Worm (Caenorhabditis elegans) whole organism, L2 larva: ENCODE results near the gene zfp-3.

Experiments used
- C34F6.9 ChIP-seq: fragments of 150-350 bp; optimal IDR thresholded peaks from 2 replicates; lab custom pipeline; 2014; ENCODE audit warnings: missing biosample characterization, missing genetic modification characterization
- F13H6.1 ChIP-seq: sonication (generic microtip); optimal IDR thresholded peaks from 2 replicates; lab custom pipeline; 2016; ENCODE audit warnings: missing genetic modification characterization, missing compliant biosample characterization
- Y55F3AM.14 ChIP-seq: fragments of 200-800 bp; sonication (Bioruptor generic); optimal IDR thresholded peaks from 2 replicates; lab custom pipeline; 2018; ENCODE audit warnings: mild to moderate bottlenecking, missing genetic modification characterization, missing compliant biosample characterization
- ZK546.5 ChIP-seq: sonication (generic microtip); optimal IDR thresholded peaks from 2 replicates; lab custom pipeline; 2017; ENCODE audit warnings: missing biosample characterization, missing genetic modification characterization
- aly-2 ChIP-seq: fragments of 150-350 bp; optimal IDR thresholded peaks from 2 replicates; lab custom pipeline; 2014; ENCODE audit warnings: missing biosample characterization, missing genetic modification characterization
- ama-1 ChIP-seq: fragments of 150-350 bp; optimal IDR thresholded peaks from 2 replicates; lab custom pipeline; 2018; ENCODE audit warnings: inconsistent platforms
- blmp-1 ChIP-seq: sonication (generic microtip); optimal IDR thresholded peaks from 2 replicates; lab custom pipeline; 2017; ENCODE audit warnings: missing genetic modification characterization, mild to moderate bottlenecking, missing compliant biosample characterization, antibody characterized with exemption, moderate library complexity; ENCODE audit not compliant: insufficient read depth
- ceh-16 ChIP-seq: fragments of 150-350 bp; optimal IDR thresholded peaks from 2 replicates; lab custom pipeline; 2014; ENCODE audit warnings: missing biosample characterization, missing genetic modification characterization
- ceh-82 ChIP-seq: fragments of 150-350 bp; optimal IDR thresholded peaks from 2 replicates; lab custom pipeline; 2014; ENCODE audit warnings: missing biosample characterization, missing genetic modification characterization
- crh-2 ChIP-seq: sonication (generic microtip); optimal IDR thresholded peaks from 2 replicates; lab custom pipeline; 2017; ENCODE audit warnings: missing biosample characterization, missing genetic modification characterization
- dmd-4 ChIP-seq: sonication (generic microtip); optimal IDR thresholded peaks from 2 replicates; lab custom pipeline; 2017; ENCODE audit warnings: missing biosample characterization, missing genetic modification characterization
- egl-27 ChIP-seq: sonication (generic microtip); optimal IDR thresholded peaks from 3 replicates; lab custom pipeline; 2017; ENCODE audit warnings: missing biosample characterization, missing genetic modification reagents, missing genetic modification characterization
- elt-3 ChIP-seq: sonication (generic microtip); optimal IDR thresholded peaks from 2 replicates; lab custom pipeline; 2017; ENCODE audit warnings: missing biosample characterization, missing genetic modification characterization
- fos-1 ChIP-seq: fragments of 150-350 bp; optimal IDR thresholded peaks from 2 replicates; lab custom pipeline; 2014; ENCODE audit warnings: missing biosample characterization, missing genetic modification characterization
- gmeb-1 ChIP-seq: fragments of 150-350 bp; optimal IDR thresholded peaks from 2 replicates; lab custom pipeline; 2014; ENCODE audit warnings: missing biosample characterization, missing genetic modification characterization
- lin-13 ChIP-seq: fragments of 150-350 bp; optimal IDR thresholded peaks from 2 replicates; lab custom pipeline; 2014; ENCODE audit warnings: missing biosample characterization, missing genetic modification reagents, missing genetic modification characterization
- lin-39 ChIP-seq: fragments of 150-350 bp; optimal IDR thresholded peaks from 2 replicates; lab custom pipeline; 2014; ENCODE audit warnings: missing biosample characterization, missing genetic modification reagents, missing genetic modification characterization
- lsy-2 ChIP-seq, 2 experiments: fragments of 150-350 bp in 1 of 2; sonication (generic microtip) in 1 of 2; optimal IDR thresholded peaks; 2 replicates each; lab custom pipeline; 2014 to 2017; ENCODE audit warnings: missing biosample characterization in 2 of 2, missing genetic modification characterization in 2 of 2
- mab-5 ChIP-seq: fragments of 150-350 bp; optimal IDR thresholded peaks from 2 replicates; lab custom pipeline; 2014; ENCODE audit warnings: missing biosample characterization, missing genetic modification characterization
- mbf-1 ChIP-seq: sonication (generic microtip); optimal IDR thresholded peaks from 2 replicates; lab custom pipeline; 2017; ENCODE audit warnings: missing biosample characterization, missing genetic modification characterization
- mdl-1 ChIP-seq, 2 experiments: fragments of 150-350 bp in 1 of 2; sonication (generic microtip) in 1 of 2; optimal IDR thresholded peaks; 2 replicates each; lab custom pipeline; 2017; ENCODE audit warnings: missing biosample characterization in 2 of 2, missing genetic modification characterization in 2 of 2
- nhr-11 ChIP-seq: fragments of 150-350 bp; optimal IDR thresholded peaks from 2 replicates; lab custom pipeline; 2014; ENCODE audit warnings: missing biosample characterization, missing genetic modification characterization
- nhr-129 ChIP-seq: fragments of 150-350 bp; optimal IDR thresholded peaks from 2 replicates; lab custom pipeline; 2014; ENCODE audit warnings: missing biosample characterization, missing genetic modification characterization
- nhr-21 ChIP-seq: fragments of 150-350 bp; optimal IDR thresholded peaks from 2 replicates; lab custom pipeline; 2014; ENCODE audit warnings: missing biosample characterization, missing genetic modification characterization
- nhr-23 ChIP-seq: fragments of 150-350 bp; optimal IDR thresholded peaks from 2 replicates; lab custom pipeline; 2014; ENCODE audit warnings: missing biosample characterization, missing genetic modification reagents, missing genetic modification characterization
- nhr-237 ChIP-seq: fragments of 150-350 bp; optimal IDR thresholded peaks from 2 replicates; lab custom pipeline; 2014; ENCODE audit warnings: missing biosample characterization, missing genetic modification characterization
- nhr-25 ChIP-seq: fragments of 150-350 bp; sonication (generic microtip); optimal IDR thresholded peaks from 3 replicates; lab custom pipeline; 2014; ENCODE audit warnings: missing biosample characterization, missing genetic modification characterization
- nhr-6 ChIP-seq: fragments of 150-350 bp; optimal IDR thresholded peaks from 2 replicates; lab custom pipeline; 2014; ENCODE audit warnings: missing biosample characterization, missing genetic modification characterization
- nhr-77 ChIP-seq: fragments of 150-350 bp; optimal IDR thresholded peaks from 2 replicates; lab custom pipeline; 2014; ENCODE audit warnings: missing biosample characterization, missing genetic modification characterization
- peb-1 ChIP-seq: fragments of 150-350 bp; optimal IDR thresholded peaks from 2 replicates; lab custom pipeline; 2014; ENCODE audit warnings: missing biosample characterization, missing genetic modification characterization
- sem-4 ChIP-seq: fragments of 150-350 bp; optimal IDR thresholded peaks from 2 replicates; lab custom pipeline; 2014; ENCODE audit warnings: missing biosample characterization, missing genetic modification reagents, missing genetic modification characterization
- skn-1 ChIP-seq: sonication (generic microtip); optimal IDR thresholded peaks from 2 replicates; lab custom pipeline; 2017; ENCODE audit warnings: missing biosample characterization, missing genetic modification characterization
- sma-3 ChIP-seq: sonication (generic microtip); optimal IDR thresholded peaks from 2 replicates; lab custom pipeline; 2016; ENCODE audit warnings: missing genetic modification reagents, missing genetic modification characterization, missing compliant biosample characterization
- sma-9 ChIP-seq, 2 experiments: fragments of 150-350 bp in 1 of 2; sonication (generic microtip) in 1 of 2; optimal IDR thresholded peaks; 2 replicates each; lab custom pipeline; 2014 to 2016; ENCODE audit warnings: missing genetic modification characterization in 2 of 2, mild to moderate bottlenecking in 1 of 2, missing biosample characterization in 1 of 2, missing compliant biosample characterization in 1 of 2, missing genetic modification reagents in 1 of 2, moderate library complexity in 1 of 2
- snpc-4 ChIP-seq: fragments of 150-350 bp; optimal IDR thresholded peaks from 2 replicates; lab custom pipeline; 2014; ENCODE audit warnings: missing biosample characterization, missing genetic modification characterization
- unc-39 ChIP-seq: fragments of 150-350 bp; optimal IDR thresholded peaks from 2 replicates; lab custom pipeline; 2014; ENCODE audit warnings: missing biosample characterization, missing genetic modification characterization
- unc-62 ChIP-seq: fragments of 150-350 bp; optimal IDR thresholded peaks from 2 replicates; lab custom pipeline; 2014; ENCODE audit warnings: missing biosample characterization, missing genetic modification reagents, missing genetic modification characterization
- ztf-1 ChIP-seq: fragments of 200-800 bp; sonication (Bioruptor generic); conservative IDR thresholded peaks from 2 replicates; pipeline ENCODE4 v1.3.6; 2022; ENCODE audit warnings: missing genetic modification characterization, missing compliant biosample characterization
- ztf-11 ChIP-seq: sonication (generic microtip); optimal IDR thresholded peaks from 2 replicates; lab custom pipeline; 2017; ENCODE audit warnings: missing biosample characterization, missing genetic modification characterization
- ztf-4 ChIP-seq: fragments of 150-350 bp; optimal IDR thresholded peaks from 2 replicates; lab custom pipeline; 2014; ENCODE audit warnings: missing biosample characterization, missing genetic modification characterization

zfp-3 gene

ce11 chrX:1464699-1465098, 18.3 kb upstream of the zfp-3 start, which contains the start of gene D1005.6:
TSS of gene D1005.6 (minus strand) at chrX:1464799.
- TF ChIP-seq egl-27 (tag; lab: Kevin White, UChicago) (no peak), nhr-77 (tag; lab: Kevin White, UChicago) (no peak), nhr-25 (no peak), sma-3 (GFP tag; lab: Kevin White, UChicago) (no peak), unc-62 (GFP tag; lab: Kevin White, UChicago) (no peak), dmd-4 (tag; lab: Kevin White, UChicago) (no peak), nhr-129 (tag; lab: Kevin White, UChicago) (no peak), skn-1 (tag; lab: Kevin White, UChicago) (no peak), crh-2 (tag; lab: Kevin White, UChicago) (no peak), Y55F3AM.14 (GFP tag; lab: Kevin White, UChicago) (no peak), lin-13 (GFP tag; lab: Kevin White, UChicago) (no peak), peb-1 (tag; lab: Kevin White, UChicago) (no peak), ztf-1 (GFP tag; lab: Robert Waterston, UW) (no peak), ama-1 (lab: Kevin White, UChicago) (no peak), F13H6.1 (tag; lab: Kevin White, UChicago) (no peak), ZK546.5 (tag; lab: Kevin White, UChicago) (no peak), nhr-237 (tag; lab: Kevin White, UChicago) (no peak), unc-39 (no peak), mab-5 (no peak)

- TF ChIP-seq mbf-1 (tag; lab: Kevin White, UChicago) (no peak), unc-39 (no peak), lin-39 (no peak), Y55F3AM.14 (GFP tag; lab: Kevin White, UChicago) (no peak), dmd-4 (tag; lab: Kevin White, UChicago) (no peak), ztf-1 (GFP tag; lab: Robert Waterston, UW) (no peak), ceh-16 (tag; lab: Kevin White, UChicago) (no peak), nhr-11 (tag; lab: Kevin White, UChicago) (no peak), sma-3 (GFP tag; lab: Kevin White, UChicago) (no peak), skn-1 (tag; lab: Kevin White, UChicago) (no peak), elt-3 (tag; lab: Kevin White, UChicago) (no peak), ama-1 (lab: Kevin White, UChicago) (no peak), blmp-1 (tag; lab: Kevin White, UChicago) (no peak), F13H6.1 (tag; lab: Kevin White, UChicago) (no peak)
Measured at ce11 chrX:1459756-1460155, 13.3 kb upstream of the zfp-3 start.

ce11 chrX:1458793-1459192, 12.3 kb upstream of the zfp-3 start, which contains the start of gene D1005.2:
TSS of gene D1005.2 (plus strand) at chrX:1459022.
- TF ChIP-seq ceh-16 (tag; lab: Kevin White, UChicago) (no peak), blmp-1 (tag; lab: Kevin White, UChicago) (peak; percentile 63), mab-5 (no peak), nhr-25 (peak; percentile 20), ZK546.5 (tag; lab: Kevin White, UChicago) (no peak), nhr-23 (tag; lab: Kevin White, UChicago) (no peak), mdl-1 (tag; optimal IDR thresholded peaks at IDR 0.05; lab: Kevin White, UChicago) (peak in 1 of 2 experiments; percentile 5), Y55F3AM.14 (GFP tag; lab: Kevin White, UChicago) (no peak), ama-1 (lab: Kevin White, UChicago) (no peak), ceh-82 (tag; lab: Kevin White, UChicago) (no peak), unc-39 (no peak), sma-9 (GFP tag; optimal IDR thresholded peaks at IDR 0.05; lab: Kevin White, UChicago) (peak; percentile 69), sma-9 (tag; optimal IDR thresholded peaks at IDR 0.05; lab: Kevin White, UChicago) (no peak), lin-39 (no peak), sma-3 (GFP tag; lab: Kevin White, UChicago) (peak; percentile 24)

ce11 chrX:1456350-1457080, 10.1 kb upstream of the zfp-3 start:
- TF ChIP-seq F13H6.1 (tag; lab: Kevin White, UChicago) (peak; percentile 88), gmeb-1 (tag; lab: Kevin White, UChicago) (peak; percentile 8), ztf-1 (GFP tag; lab: Robert Waterston, UW) (no peak), snpc-4 (tag; lab: Kevin White, UChicago) (no peak), sma-3 (GFP tag; lab: Kevin White, UChicago) (peak; percentile 43), fos-1 (tag; lab: Kevin White, UChicago) (peak; percentile 85), ztf-11 (no peak), lin-13 (GFP tag; lab: Kevin White, UChicago) (peak; percentile 21), sma-9 (GFP tag; optimal IDR thresholded peaks at IDR 0.05; lab: Kevin White, UChicago) (peak; percentile 83), sma-9 (tag; optimal IDR thresholded peaks at IDR 0.05; lab: Kevin White, UChicago) (no peak), C34F6.9 (tag; lab: Kevin White, UChicago) (peak; percentile 36), nhr-129 (tag; lab: Kevin White, UChicago) (peak; percentile 87), nhr-25 (peak; percentile 55), lsy-2 (tag; optimal IDR thresholded peaks at IDR 0.05; lab: Kevin White, UChicago) (peak in 1 of 2 experiments; percentile 58), aly-2 (tag; lab: Kevin White, UChicago) (no peak), ceh-82 (tag; lab: Kevin White, UChicago) (no peak), mdl-1 (tag; optimal IDR thresholded peaks at IDR 0.05; lab: Kevin White, UChicago) (peak in 1 of 2 experiments; percentile 21), sem-4 (tag; lab: Kevin White, UChicago) (peak; percentile 37), crh-2 (tag; lab: Kevin White, UChicago) (peak; percentile 78), nhr-6 (tag; lab: Kevin White, UChicago) (peak; percentile 32), Y55F3AM.14 (GFP tag; lab: Kevin White, UChicago) (peak; percentile 21), nhr-21 (peak; percentile 4), egl-27 (tag; lab: Kevin White, UChicago) (peak; percentile 33), skn-1 (tag; lab: Kevin White, UChicago) (peak; percentile 91), ztf-4 (tag; lab: Kevin White, UChicago) (peak; percentile 67)
